Worm (Caenorhabditis elegans): Measurements from ENCODE around the gene dpy-27.

Gene dpy-27

ce11 chrIII:3773173-3773572, 46.3 kb downstream of the dpy-27 start, which contains the start of gene lec-4:
Gene lec-4 (minus strand): TSS chrIII:3773326.
- TF ChIP-seq nhr-76 (tag; optimal IDR thresholded peaks at IDR 0.05): no peak
- no peak for TF ChIP-seq nhr-11 (tag; optimal IDR thresholded peaks at IDR 0.05)
- no peak for TF ChIP-seq fos-1 (tag; optimal IDR thresholded peaks at IDR 0.05)
- no peak for TF ChIP-seq fkh-2 (tag; optimal IDR thresholded peaks at IDR 0.05)
- no peak for TF ChIP-seq ztf-11 (tag; optimal IDR thresholded peaks at IDR 0.05)
- TF ChIP-seq elt-1 (tag; optimal IDR thresholded peaks at IDR 0.05): peak; percentile 9
- no peak for TF ChIP-seq R02D3.7 (tag; optimal IDR thresholded peaks at IDR 0.05)
- TF ChIP-seq ceh-82 (tag; optimal IDR thresholded peaks at IDR 0.05): no peak
- TF ChIP-seq nfya-1 (tag; optimal IDR thresholded peaks at IDR 0.05; ENCODE audit: insufficient read depth): peak; percentile 65
- TF ChIP-seq tbx-2 (tag; optimal IDR thresholded peaks at IDR 0.05): no peak
- no peak for TF ChIP-seq ceh-9 (tag; optimal IDR thresholded peaks at IDR 0.05)
- no peak for TF ChIP-seq skn-1 (tag; optimal IDR thresholded peaks at IDR 0.05)
- TF ChIP-seq elt-2 (tag; optimal IDR thresholded peaks at IDR 0.05): no peak
- peak; percentile 25 for TF ChIP-seq ceh-28 (tag; optimal IDR thresholded peaks at IDR 0.05)
- TF ChIP-seq daf-12 (tag; optimal IDR thresholded peaks at IDR 0.05): no peak
- no peak for TF ChIP-seq ztf-4 (tag; optimal IDR thresholded peaks at IDR 0.05)
- no peak for TF ChIP-seq mdl-1 (tag; optimal IDR thresholded peaks at IDR 0.05)
- TF ChIP-seq nhr-67 (tag; optimal IDR thresholded peaks at IDR 0.05): no peak
- TF ChIP-seq lin-15B (tag; optimal IDR thresholded peaks at IDR 0.05): peak; percentile 49
- TF ChIP-seq lsy-12 (tag; optimal IDR thresholded peaks at IDR 0.05): no peak
- TF ChIP-seq fkh-10 (GFP tag; optimal IDR thresholded peaks at IDR 0.05): no peak
- TF ChIP-seq nhr-25 (tag; optimal IDR thresholded peaks at IDR 0.05): peak; percentile 65
- no peak for TF ChIP-seq sea-2 (GFP tag; optimal IDR thresholded peaks at IDR 0.05)
- TF ChIP-seq nhr-77 (tag; optimal IDR thresholded peaks at IDR 0.05): no peak
- TF ChIP-seq nhr-43 (tag; optimal IDR thresholded peaks at IDR 0.05; ENCODE audit: poor library complexity, severe bottlenecking): no peak
- peak; percentile 55 for TF ChIP-seq hmg-11 (tag; optimal IDR thresholded peaks at IDR 0.05)
- peak; percentile 72 for TF ChIP-seq egl-5 (tag; optimal IDR thresholded peaks at IDR 0.05)
- peak; percentile 46 for TF ChIP-seq jun-1 (tag; optimal IDR thresholded peaks at IDR 0.05)
- no peak for TF ChIP-seq ceh-16 (tag; optimal IDR thresholded peaks at IDR 0.05)
- TF ChIP-seq aly-2 (tag; optimal IDR thresholded peaks at IDR 0.05): no peak
- no peak for TF ChIP-seq nhr-12 (tag; optimal IDR thresholded peaks at IDR 0.05)
- TF ChIP-seq ama-1 (optimal IDR thresholded peaks at IDR 0.05): no peak
- TF ChIP-seq ZK546.5 (tag; optimal IDR thresholded peaks at IDR 0.05): no peak
- peak; percentile 15 for TF ChIP-seq lin-39 (tag; optimal IDR thresholded peaks at IDR 0.05)
- no peak for TF ChIP-seq mml-1 (tag; optimal IDR thresholded peaks at IDR 0.05)
- no peak for TF ChIP-seq unc-39 (tag; optimal IDR thresholded peaks at IDR 0.05)
- no peak for TF ChIP-seq nhr-237 (tag; optimal IDR thresholded peaks at IDR 0.05)
- no peak for TF ChIP-seq pqm-1 (tag; optimal IDR thresholded peaks at IDR 0.05)
- no peak for TF ChIP-seq eor-1 (tag; optimal IDR thresholded peaks at IDR 0.05)
- TF ChIP-seq egl-27 (tag; optimal IDR thresholded peaks at IDR 0.05): no peak
- no peak for TF ChIP-seq zag-1 (tag; optimal IDR thresholded peaks at IDR 0.05)
- TF ChIP-seq nhr-23 (tag; optimal IDR thresholded peaks at IDR 0.05): peak; percentile 70
- peak; percentile 44 for TF ChIP-seq snpc-4 (tag; optimal IDR thresholded peaks at IDR 0.05)
- TF ChIP-seq pha-4 (tag; optimal IDR thresholded peaks at IDR 0.05): peak; percentile 97
- TF ChIP-seq elt-3 (tag; optimal IDR thresholded peaks at IDR 0.05): no peak
- TF ChIP-seq nhr-28 (tag; optimal IDR thresholded peaks at IDR 0.05): no peak
- TF ChIP-seq unc-62 (GFP tag; optimal IDR thresholded peaks at IDR 0.05): no peak

- no peak for TF ChIP-seq jun-1 (tag; optimal IDR thresholded peaks at IDR 0.05)
- no peak for TF ChIP-seq nhr-67 (tag; optimal IDR thresholded peaks at IDR 0.05)
- TF ChIP-seq unc-62 (GFP tag; optimal IDR thresholded peaks at IDR 0.05): no peak
- no peak for TF ChIP-seq snpc-4 (tag; optimal IDR thresholded peaks at IDR 0.05)
- TF ChIP-seq egl-5 (tag; optimal IDR thresholded peaks at IDR 0.05): no peak
These were observed 51.3 kb downstream of the dpy-27 start, which contains the start of gene gmeb-3 for ce11 chrIII:3768200-3768599. Gene gmeb-3 (plus strand): TSS chrIII:3768500.
